Fruit fly (Drosophila melanogaster): ENCODE measurements around the gene Myc.

Myc gene

DNA sequence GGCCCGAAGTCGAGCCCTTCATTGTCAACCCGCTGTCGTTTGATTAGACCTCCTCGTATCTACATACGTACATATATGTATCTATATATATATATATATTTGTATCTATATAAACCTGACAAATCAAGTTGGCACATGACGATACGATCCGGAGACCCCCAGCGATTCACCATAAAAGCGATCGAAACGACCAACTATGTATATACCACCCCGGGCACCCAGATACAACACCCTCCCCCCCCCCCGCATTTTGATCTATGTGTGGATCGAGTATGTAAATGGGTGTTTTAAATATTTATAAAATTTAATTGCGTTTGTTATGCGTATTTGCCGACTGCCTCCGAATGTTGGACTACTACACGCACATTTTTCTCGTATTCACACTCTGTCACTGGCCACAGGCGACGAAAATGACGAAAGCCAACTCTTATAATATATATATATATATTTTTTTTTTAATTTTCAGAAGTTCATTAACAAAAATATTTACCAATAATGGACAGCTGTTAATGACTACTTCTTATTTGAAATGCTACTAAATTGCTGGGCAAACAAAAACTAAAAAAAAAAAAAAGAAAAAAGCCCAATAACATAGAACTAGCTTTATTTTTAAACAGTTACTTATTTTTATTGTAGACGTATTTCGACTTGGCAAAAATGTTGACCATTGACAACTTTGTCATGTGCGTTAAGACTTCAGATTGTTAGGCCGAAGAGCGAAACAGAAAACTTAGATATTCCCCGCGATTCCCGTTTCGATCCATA, 41.2 kb downstream of the Myc start (continued):
- no peak for TF ChIP-seq onecut (GFP tag; IDR thresholded peaks at IDR 0.05)
- no peak for TF ChIP-seq usp (GFP tag; optimal IDR thresholded peaks at IDR 0.05)
- TF ChIP-seq wek (GFP tag; optimal IDR thresholded peaks at IDR 0.05), result no peak
- no peak for TF ChIP-seq Dp (GFP tag; optimal IDR thresholded peaks at IDR 0.05)
- TF ChIP-seq bbx (GFP tag; IDR thresholded peaks at IDR 0.05; ENCODE audit: partially characterized antibody), result no peak
- TF ChIP-seq Sin3A (optimal IDR thresholded peaks at IDR 0.05), result no peak
- TF ChIP-seq ase (GFP tag; IDR thresholded peaks at IDR 0.05), result 0 out of 3 replicates have a peak, but pooled peaks have one; percentile 9
- TF ChIP-seq ind (GFP tag; optimal IDR thresholded peaks at IDR 0.05), result peak; percentile 51
- TF ChIP-seq CG11504 (tag; optimal IDR thresholded peaks at IDR 0.05), result peak; percentile 83
- TF ChIP-seq CG11560 (tag; IDR thresholded peaks at IDR 0.05), result no peak; the same call in 2 of the 3 replicates
- peak; percentile 22 for TF ChIP-seq Usf (GFP tag; optimal IDR thresholded peaks at IDR 0.05)
- TF ChIP-seq Dad (GFP tag; optimal IDR thresholded peaks at IDR 0.05), result no peak
- TF ChIP-seq grn (GFP tag; optimal IDR thresholded peaks at IDR 0.05), result no peak
- TF ChIP-seq Med (GFP tag), result peak; percentile 70
- TF ChIP-seq dpn (GFP tag; optimal IDR thresholded peaks at IDR 0.05), result peak; percentile 24 to 47
- no peak for TF ChIP-seq CG2129 (GFP tag; IDR thresholded peaks at IDR 0.05; ENCODE audit: partially characterized antibody)
- TF ChIP-seq CG7556 (GFP tag; optimal IDR thresholded peaks at IDR 0.05), result peak; percentile 85
- TF ChIP-seq CG14860 (GFP tag; IDR thresholded peaks at IDR 0.05; ENCODE audit: partially characterized antibody), result no peak
- TF ChIP-seq CG31388 (GFP tag; optimal IDR thresholded peaks at IDR 0.05), result no peak
- no peak for TF ChIP-seq CG3065 (GFP tag; optimal IDR thresholded peaks at IDR 0.05)
- TF ChIP-seq pita (GFP tag; optimal IDR thresholded peaks at IDR 0.05), result no peak
- no peak for TF ChIP-seq CG7786 (GFP tag; optimal IDR thresholded peaks at IDR 0.05)
- TF ChIP-seq Jarid2 (GFP tag; optimal IDR thresholded peaks at IDR 0.05), result peak; percentile 1
- TF ChIP-seq crc (GFP tag; optimal IDR thresholded peaks at IDR 0.05), result no peak
- TF ChIP-seq peb (GFP tag; IDR thresholded peaks at IDR 0.05), result no peak
- TF ChIP-seq Ets65A (GFP tag), result no peak
- TF ChIP-seq Dip2 (GFP tag; IDR thresholded peaks at IDR 0.05), result no peak
- TF ChIP-seq CG16815 (GFP tag; optimal IDR thresholded peaks at IDR 0.05), result peak; percentile 8
- TF ChIP-seq toy (GFP tag; IDR thresholded peaks at IDR 0.05), result no peak
- TF ChIP-seq org-1 (GFP tag; optimal IDR thresholded peaks at IDR 0.05), result peak; percentile 51
- TF ChIP-seq CG33557 (GFP tag; optimal IDR thresholded peaks at IDR 0.05), result no peak
- no peak for TF ChIP-seq CG2199 (GFP tag; IDR thresholded peaks at IDR 0.05)
- no peak for TF ChIP-seq CG8944 (GFP tag; optimal IDR thresholded peaks at IDR 0.05)
- peak; percentile 86 for TF ChIP-seq CG2678 (tag; optimal IDR thresholded peaks at IDR 0.05)
- TF ChIP-seq CG17612 (GFP tag; IDR thresholded peaks at IDR 0.05), result no peak
- TF ChIP-seq CG4707 (GFP tag; optimal IDR thresholded peaks at IDR 0.05), result no peak
- TF ChIP-seq CG7987 (GFP tag; optimal IDR thresholded peaks at IDR 0.05), result no peak
- no peak for TF ChIP-seq prd (optimal IDR thresholded peaks at IDR 0.05)
- TF ChIP-seq prd (GFP tag; IDR thresholded peaks at IDR 0.05), result peak; percentile 64
- 0 out of 2 replicates have a peak, but pooled peaks have one; percentile 24 for TF ChIP-seq CG7372 (GFP tag; IDR thresholded peaks at IDR 0.05)
- TF ChIP-seq CG3726 (GFP tag; IDR thresholded peaks at IDR 0.05), result no peak
- TF ChIP-seq tna (GFP tag; IDR thresholded peaks at IDR 0.05; ENCODE audit: partially characterized antibody), result no peak
- peak; percentile 68 for TF ChIP-seq CG9932 (GFP tag; IDR thresholded peaks at IDR 0.05)
- no peak for TF ChIP-seq Trl (optimal IDR thresholded peaks at IDR 0.05)
- TF ChIP-seq Trl (GFP tag; optimal IDR thresholded peaks at IDR 0.05), result peak; percentile 45
- peak; percentile 80 for TF ChIP-seq CG12659 (GFP tag; optimal IDR thresholded peaks at IDR 0.05)
- peak; percentile 41 for TF ChIP-seq CG14710 (tag; optimal IDR thresholded peaks at IDR 0.05)
- no peak for TF ChIP-seq HLHmδ (GFP tag; optimal IDR thresholded peaks at IDR 0.05)
- no peak for TF ChIP-seq eve (GFP tag; optimal IDR thresholded peaks at IDR 0.05)
- peak; percentile 97 for TF ChIP-seq CG13894 (tag; optimal IDR thresholded peaks at IDR 0.05)
- peak; percentile 68 for TF ChIP-seq CG2712 (tag; optimal IDR thresholded peaks at IDR 0.05)
